Worm (Caenorhabditis elegans) whole organism, L2 larva: Measurements from ENCODE around the gene R09H10.3.

Experiments
- C34F6.9 ChIP-seq: fragments of 150-350 bp; optimal IDR thresholded peaks from 2 replicates; lab custom pipeline; 2014; ENCODE audit warnings: missing biosample characterization, missing genetic modification characterization
- Y55F3AM.14 ChIP-seq: fragments of 200-800 bp; sonication (Bioruptor generic); optimal IDR thresholded peaks from 2 replicates; lab custom pipeline; 2018; ENCODE audit warnings: mild to moderate bottlenecking, missing genetic modification characterization, missing compliant biosample characterization
- alr-1 ChIP-seq: fragments of 150-350 bp; optimal IDR thresholded peaks from 2 replicates; lab custom pipeline; 2014; ENCODE audit warnings: missing biosample characterization, missing genetic modification characterization
- aly-2 ChIP-seq: fragments of 150-350 bp; optimal IDR thresholded peaks from 2 replicates; lab custom pipeline; 2014; ENCODE audit warnings: missing biosample characterization, missing genetic modification characterization
- ama-1 ChIP-seq: fragments of 150-350 bp; optimal IDR thresholded peaks from 2 replicates; lab custom pipeline; 2018; ENCODE audit warnings: inconsistent platforms
- blmp-1 ChIP-seq: sonication (generic microtip); optimal IDR thresholded peaks from 2 replicates; lab custom pipeline; 2017; ENCODE audit warnings: missing genetic modification characterization, mild to moderate bottlenecking, missing compliant biosample characterization, antibody characterized with exemption, moderate library complexity; ENCODE audit not compliant: insufficient read depth
- crh-2 ChIP-seq: sonication (generic microtip); optimal IDR thresholded peaks from 2 replicates; lab custom pipeline; 2017; ENCODE audit warnings: missing biosample characterization, missing genetic modification characterization
- dmd-4 ChIP-seq: sonication (generic microtip); optimal IDR thresholded peaks from 2 replicates; lab custom pipeline; 2017; ENCODE audit warnings: missing biosample characterization, missing genetic modification characterization
- egl-27 ChIP-seq: sonication (generic microtip); optimal IDR thresholded peaks from 3 replicates; lab custom pipeline; 2017; ENCODE audit warnings: missing biosample characterization, missing genetic modification reagents, missing genetic modification characterization
- elt-3 ChIP-seq: sonication (generic microtip); optimal IDR thresholded peaks from 2 replicates; lab custom pipeline; 2017; ENCODE audit warnings: missing biosample characterization, missing genetic modification characterization
- fos-1 ChIP-seq: fragments of 150-350 bp; optimal IDR thresholded peaks from 2 replicates; lab custom pipeline; 2014; ENCODE audit warnings: missing biosample characterization, missing genetic modification characterization
- gmeb-1 ChIP-seq: fragments of 150-350 bp; optimal IDR thresholded peaks from 2 replicates; lab custom pipeline; 2014; ENCODE audit warnings: missing biosample characterization, missing genetic modification characterization
- lin-11 ChIP-seq: fragments of 150-350 bp; sonication (generic microtip); optimal IDR thresholded peaks from 2 replicates; lab custom pipeline; 2014; ENCODE audit warnings: missing biosample characterization, missing genetic modification characterization, inconsistent platforms, mixed read lengths
- lin-13 ChIP-seq: fragments of 150-350 bp; optimal IDR thresholded peaks from 2 replicates; lab custom pipeline; 2014; ENCODE audit warnings: missing biosample characterization, missing genetic modification reagents, missing genetic modification characterization
- lin-39 ChIP-seq: fragments of 150-350 bp; optimal IDR thresholded peaks from 2 replicates; lab custom pipeline; 2014; ENCODE audit warnings: missing biosample characterization, missing genetic modification reagents, missing genetic modification characterization
- lsy-2 ChIP-seq, 2 experiments: fragments of 150-350 bp in 1 of 2; sonication (generic microtip) in 1 of 2; optimal IDR thresholded peaks; 2 replicates each; lab custom pipeline; 2014 to 2017; ENCODE audit warnings: missing biosample characterization in 2 of 2, missing genetic modification characterization in 2 of 2
- mab-5 ChIP-seq: fragments of 150-350 bp; optimal IDR thresholded peaks from 2 replicates; lab custom pipeline; 2014; ENCODE audit warnings: missing biosample characterization, missing genetic modification characterization
- mdl-1 ChIP-seq, 2 experiments: fragments of 150-350 bp in 1 of 2; sonication (generic microtip) in 1 of 2; optimal IDR thresholded peaks; 2 replicates each; lab custom pipeline; 2017; ENCODE audit warnings: missing biosample characterization in 2 of 2, missing genetic modification characterization in 2 of 2
- nhr-11 ChIP-seq: fragments of 150-350 bp; optimal IDR thresholded peaks from 2 replicates; lab custom pipeline; 2014; ENCODE audit warnings: missing biosample characterization, missing genetic modification characterization
- nhr-129 ChIP-seq: fragments of 150-350 bp; optimal IDR thresholded peaks from 2 replicates; lab custom pipeline; 2014; ENCODE audit warnings: missing biosample characterization, missing genetic modification characterization
- nhr-23 ChIP-seq: fragments of 150-350 bp; optimal IDR thresholded peaks from 2 replicates; lab custom pipeline; 2014; ENCODE audit warnings: missing biosample characterization, missing genetic modification reagents, missing genetic modification characterization
- nhr-237 ChIP-seq: fragments of 150-350 bp; optimal IDR thresholded peaks from 2 replicates; lab custom pipeline; 2014; ENCODE audit warnings: missing biosample characterization, missing genetic modification characterization
- nhr-25 ChIP-seq: fragments of 150-350 bp; sonication (generic microtip); optimal IDR thresholded peaks from 3 replicates; lab custom pipeline; 2014; ENCODE audit warnings: missing biosample characterization, missing genetic modification characterization
- nhr-77 ChIP-seq: fragments of 150-350 bp; optimal IDR thresholded peaks from 2 replicates; lab custom pipeline; 2014; ENCODE audit warnings: missing biosample characterization, missing genetic modification characterization
- peb-1 ChIP-seq: fragments of 150-350 bp; optimal IDR thresholded peaks from 2 replicates; lab custom pipeline; 2014; ENCODE audit warnings: missing biosample characterization, missing genetic modification characterization
- sma-3 ChIP-seq: sonication (generic microtip); optimal IDR thresholded peaks from 2 replicates; lab custom pipeline; 2016; ENCODE audit warnings: missing genetic modification reagents, missing genetic modification characterization, missing compliant biosample characterization
- unc-39 ChIP-seq: fragments of 150-350 bp; optimal IDR thresholded peaks from 2 replicates; lab custom pipeline; 2014; ENCODE audit warnings: missing biosample characterization, missing genetic modification characterization
- unc-62 ChIP-seq: fragments of 150-350 bp; optimal IDR thresholded peaks from 2 replicates; lab custom pipeline; 2014; ENCODE audit warnings: missing biosample characterization, missing genetic modification reagents, missing genetic modification characterization
- zag-1 ChIP-seq: fragments of 150-350 bp; optimal IDR thresholded peaks from 2 replicates; lab custom pipeline; 2014; ENCODE audit warnings: missing biosample characterization, missing genetic modification characterization
- ztf-11 ChIP-seq: sonication (generic microtip); optimal IDR thresholded peaks from 2 replicates; lab custom pipeline; 2017; ENCODE audit warnings: missing biosample characterization, missing genetic modification characterization
- ztf-4 ChIP-seq: fragments of 150-350 bp; optimal IDR thresholded peaks from 2 replicates; lab custom pipeline; 2014; ENCODE audit warnings: missing biosample characterization, missing genetic modification characterization

Gene R09H10.3

ce11 chrIV:10570065-10570464 lies 36.8 kb upstream of the R09H10.3 start:
- no peak for TF ChIP-seq nhr-237 (tag; lab: Kevin White, UChicago)
- peak; percentile 4 for TF ChIP-seq fos-1 (tag; lab: Kevin White, UChicago)

DNA sequence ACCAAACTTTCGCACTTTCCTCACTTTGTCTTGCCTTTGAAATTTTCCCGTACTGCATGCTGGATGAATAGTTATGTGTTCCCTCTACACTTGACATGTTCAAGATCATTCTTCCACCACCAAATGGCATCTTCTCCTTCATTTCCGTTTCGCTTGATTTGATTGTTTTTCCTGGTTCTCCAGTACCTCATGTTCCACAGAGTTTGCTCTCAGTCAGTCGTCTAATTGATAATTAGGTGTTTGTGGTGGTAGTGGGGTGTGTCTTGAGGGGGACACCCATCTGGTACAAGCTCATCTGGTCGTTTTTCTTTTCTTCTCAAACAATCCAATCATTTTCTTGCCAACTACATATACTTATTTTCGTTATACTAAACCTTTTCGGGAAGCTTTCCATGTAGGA lies 35.8 kb upstream of the R09H10.3 start:
- TF ChIP-seq crh-2 (tag; lab: Kevin White, UChicago) (no peak), egl-27 (tag; lab: Kevin White, UChicago) (no peak), alr-1 (no peak), lin-39 (tag; lab: Kevin White, UChicago) (no peak), nhr-129 (tag; lab: Kevin White, UChicago) (no peak), aly-2 (no peak), ztf-4 (tag; lab: Kevin White, UChicago) (no peak), zag-1 (tag; lab: Kevin White, UChicago) (no peak), C34F6.9 (tag; lab: Kevin White, UChicago) (no peak), peb-1 (tag; lab: Kevin White, UChicago) (no peak), nhr-237 (tag; lab: Kevin White, UChicago) (no peak), mdl-1 (tag; optimal IDR thresholded peaks at IDR 0.05; lab: Kevin White, UChicago) (no peak), mab-5 (no peak), ztf-11 (tag; lab: Kevin White, UChicago) (no peak), nhr-11 (no peak), lsy-2 (tag; optimal IDR thresholded peaks at IDR 0.05; lab: Kevin White, UChicago) (no peak)

DNA sequence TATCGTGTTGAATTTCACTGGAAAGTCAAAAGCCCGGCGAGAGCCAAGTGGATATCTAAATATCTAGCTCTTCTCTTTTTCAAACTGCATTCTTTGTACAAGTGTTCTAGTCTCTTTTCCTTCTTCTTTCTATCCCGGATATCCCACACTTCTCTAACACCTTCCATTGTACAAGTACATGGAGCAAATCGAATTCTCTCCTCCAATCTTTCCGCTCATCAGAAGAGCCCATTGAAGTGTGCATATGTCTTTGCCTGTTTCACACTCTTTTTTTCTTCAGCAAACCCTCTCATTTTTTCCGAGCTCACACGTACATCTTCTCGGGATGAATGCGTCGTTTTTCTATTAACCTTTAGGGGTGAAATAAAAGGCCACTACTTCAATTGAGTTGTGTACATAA lies 33.4 kb upstream of the R09H10.3 start:
- TF ChIP-seq unc-62 (GFP tag; lab: Kevin White, UChicago) (no peak), egl-27 (tag; lab: Kevin White, UChicago) (no peak), alr-1 (no peak), sma-3 (GFP tag; lab: Kevin White, UChicago) (no peak), nhr-237 (tag; lab: Kevin White, UChicago) (no peak), peb-1 (tag; lab: Kevin White, UChicago) (no peak), fos-1 (tag; lab: Kevin White, UChicago) (no peak), nhr-77 (tag; lab: Kevin White, UChicago) (no peak)
- TF ChIP-seq, all 48 proteins: peak for 0

- TF ChIP-seq C34F6.9 (tag; lab: Kevin White, UChicago) = no peak
- TF ChIP-seq sma-3 (GFP tag; lab: Kevin White, UChicago) = no peak
These were observed 32.4 kb upstream of the R09H10.3 start for ce11 chrIV:10574471-10574870.

DNA sequence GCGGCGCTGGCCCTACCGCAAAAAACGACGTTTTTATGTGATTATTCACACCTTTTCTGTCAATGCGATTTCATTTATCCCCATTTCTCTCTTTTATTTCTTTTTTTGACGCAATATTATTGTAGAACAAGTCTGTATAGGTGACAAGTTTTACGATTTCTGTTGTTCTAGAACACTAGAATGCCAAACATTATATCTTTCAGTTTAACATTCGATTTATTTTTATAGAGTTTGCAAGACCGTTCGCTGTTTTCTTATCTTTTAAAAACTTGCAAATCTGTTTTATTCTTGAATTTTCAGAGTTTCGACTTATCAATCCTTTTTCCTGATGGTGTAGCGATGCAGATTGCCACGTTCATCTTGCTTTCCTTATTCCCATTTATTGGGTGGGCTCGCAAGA lies 30.8 kb upstream of the R09H10.3 start, which contains the start of gene efn-2:
TSS of gene efn-2 (plus strand) at position 301 of the 400 bp plus-strand sequence.
- TF ChIP-seq lin-13 (GFP tag; lab: Kevin White, UChicago) (no peak), unc-62 (GFP tag; lab: Kevin White, UChicago) (no peak), nhr-129 (tag; lab: Kevin White, UChicago) (no peak), mdl-1 (tag; optimal IDR thresholded peaks at IDR 0.05; lab: Kevin White, UChicago) (no peak), blmp-1 (no peak), peb-1 (tag; lab: Kevin White, UChicago) (no peak), elt-3 (tag; lab: Kevin White, UChicago) (no peak), dmd-4 (tag; lab: Kevin White, UChicago) (no peak), mab-5 (no peak), lin-11 (tag; lab: Kevin White, UChicago) (no peak)

ce11 chrIV:10576624-10577023 lies 30.2 kb upstream of the R09H10.3 start:
- TF ChIP-seq Y55F3AM.14 (GFP tag; lab: Kevin White, UChicago) = no peak
- peak; percentile 21 for TF ChIP-seq fos-1 (tag; lab: Kevin White, UChicago)
- no peak for TF ChIP-seq blmp-1
- TF ChIP-seq nhr-25 = peak; percentile 10

DNA sequence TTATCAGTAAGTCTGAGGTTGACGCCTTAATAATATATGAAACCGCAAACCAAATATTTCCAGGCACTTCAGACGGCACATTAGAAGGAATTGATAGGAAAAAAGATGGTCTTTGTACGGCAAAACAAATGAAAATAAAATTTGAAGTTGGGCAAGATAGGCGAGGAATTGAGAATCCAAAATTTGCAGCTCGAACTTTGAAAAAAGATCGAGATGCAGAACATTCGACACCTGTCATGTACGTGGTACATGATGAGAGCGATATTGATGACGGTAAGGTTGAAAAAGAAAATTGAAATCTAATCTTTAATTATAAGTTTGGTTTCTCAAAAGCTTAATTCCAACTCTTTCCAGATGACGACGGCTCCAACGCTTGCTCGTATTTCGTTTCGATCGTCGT lies 29.2 kb upstream of the R09H10.3 start:
- TF ChIP-seq lin-11 (tag; lab: Kevin White, UChicago) (no peak), unc-62 (GFP tag; lab: Kevin White, UChicago) (no peak), mab-5 (no peak), ztf-4 (tag; lab: Kevin White, UChicago) (no peak), ama-1 (no peak), mdl-1 (tag; optimal IDR thresholded peaks at IDR 0.05; lab: Kevin White, UChicago) (no peak), nhr-23 (no peak), gmeb-1 (tag; lab: Kevin White, UChicago) (no peak), peb-1 (tag; lab: Kevin White, UChicago) (no peak), egl-27 (tag; lab: Kevin White, UChicago) (no peak), unc-39 (tag; lab: Kevin White, UChicago) (no peak)
